Worm (Caenorhabditis elegans) whole organism, L1 larva: ENCODE data around the gene ptd-2.

Experiments used
- F16B12.6 ChIP-seq: fragments of 150-350 bp; optimal IDR thresholded peaks from 2 replicates; lab custom pipeline; 2014; ENCODE audit warnings: missing biosample characterization, missing genetic modification characterization
- alr-1 ChIP-seq: fragments of 200-800 bp; sonication (Bioruptor generic); optimal IDR thresholded peaks from 2 replicates; lab custom pipeline; 2018; ENCODE audit warnings: borderline replicate concordance, mild to moderate bottlenecking, missing genetic modification characterization, missing compliant biosample characterization
- blmp-1 ChIP-seq: fragments of 150-350 bp; optimal IDR thresholded peaks from 2 replicates; lab custom pipeline; 2014; ENCODE audit warnings: missing biosample characterization, missing genetic modification characterization
- ceh-8 ChIP-seq: fragments of 200-800 bp; sonication (Bioruptor generic); optimal IDR thresholded peaks from 2 replicates; lab custom pipeline; 2018; ENCODE audit warnings: mild to moderate bottlenecking, missing genetic modification characterization, moderate library complexity, missing compliant biosample characterization
- ceh-82 ChIP-seq, 3 experiments: fragments of 150-350 bp in 1 of 3; sonication (generic microtip) in 2 of 3; optimal IDR thresholded peaks; 2 replicates each; lab custom pipeline; 2014 to 2017; ENCODE audit warnings: missing biosample characterization in 3 of 3, missing genetic modification characterization in 3 of 3
- ces-1 ChIP-seq: fragments of 150-350 bp; optimal IDR thresholded peaks from 2 replicates; lab custom pipeline; 2014; ENCODE audit warnings: missing biosample characterization, missing genetic modification reagents, missing genetic modification characterization
- dpl-1 ChIP-seq, 3 experiments: fragments of 150-350 bp in 2 of 3; sonication (generic microtip) in 1 of 3; optimal IDR thresholded peaks; 2 replicates each; lab custom pipeline; 2014 to 2017; ENCODE audit warnings: missing biosample characterization in 3 of 3, missing genetic modification characterization in 3 of 3, missing genetic modification reagents in 3 of 3
- efl-1 ChIP-seq, 4 experiments: fragments of 150-350 bp; optimal IDR thresholded peaks in 3 of 4; peaks in 1 of 4; 1 replicate in 1 of 4; 2 replicates in 3 of 4; lab custom pipeline; 2014; ENCODE audit warnings: missing biosample characterization in 2 of 4, missing genetic modification characterization in 2 of 4, missing genetic modification reagents in 2 of 4
- egl-13 ChIP-seq: sonication (generic microtip); optimal IDR thresholded peaks from 2 replicates; lab custom pipeline; 2016; ENCODE audit warnings: missing genotype, missing genetic modification reagents, missing genetic modification characterization, missing compliant biosample characterization
- egl-27 ChIP-seq, 2 experiments: fragments of 150-350 bp in 1 of 2; sonication (generic microtip); optimal IDR thresholded peaks; 3 replicates each; lab custom pipeline; 2017 to 2018; ENCODE audit warnings: missing biosample characterization in 2 of 2, missing genetic modification characterization in 2 of 2, missing genetic modification reagents in 2 of 2
- elt-3 ChIP-seq, 6 experiments: fragments of 150-350 bp in 1 of 6; sonication (generic microtip); optimal IDR thresholded peaks; 2 replicates each; lab custom pipeline; 2017 to 2018; ENCODE audit warnings: missing biosample characterization in 6 of 6, missing genetic modification characterization in 6 of 6, inconsistent platforms in 1 of 6
- ets-5 ChIP-seq: fragments of 200-800 bp; sonication (Bioruptor generic); IDR thresholded peaks from 2 replicates; pipeline ENCODE4 v1.3.6; 2022; ENCODE audit warnings: missing genetic modification characterization, missing compliant biosample characterization
- fkh-10 ChIP-seq: sonication (generic microtip); optimal IDR thresholded peaks from 2 replicates; lab custom pipeline; 2017; ENCODE audit warnings: missing biosample characterization, missing genetic modification reagents, missing genetic modification characterization
- fkh-4 ChIP-seq: sonication (generic microtip); optimal IDR thresholded peaks from 2 replicates; lab custom pipeline; 2016; ENCODE audit warnings: missing compliant biosample characterization, missing genetic modification characterization, borderline replicate concordance
- fos-1 ChIP-seq: fragments of 150-350 bp; optimal IDR thresholded peaks from 2 replicates; lab custom pipeline; 2014; ENCODE audit warnings: missing biosample characterization, missing genetic modification characterization
- grh-1 ChIP-seq: fragments of 200-800 bp; sonication (Bioruptor generic); IDR thresholded peaks from 2 replicates; pipeline ENCODE4 v1.3.6; 2022; ENCODE audit warnings: missing genetic modification reagents, missing genetic modification characterization, missing compliant biosample characterization
- hlh-17 ChIP-seq: fragments of 200-800 bp; sonication (Bioruptor generic); optimal IDR thresholded peaks from 2 replicates; lab custom pipeline; 2018; ENCODE audit warnings: missing genetic modification characterization, mild to moderate bottlenecking, missing compliant biosample characterization, moderate library complexity, borderline replicate concordance
- hlh-4 ChIP-seq: sonication (generic microtip); optimal IDR thresholded peaks from 2 replicates; lab custom pipeline; 2016; ENCODE audit warnings: mild to moderate bottlenecking, missing genetic modification characterization, missing compliant biosample characterization
- irx-1 ChIP-seq: sonication (generic microtip); optimal IDR thresholded peaks from 2 replicates; lab custom pipeline; 2016; ENCODE audit warnings: missing genetic modification characterization, missing compliant biosample characterization
- isw-1 ChIP-seq: fragments of 200-800 bp; sonication (Bioruptor generic); IDR thresholded peaks from 2 replicates; pipeline ENCODE4 v1.3.6; 2022; ENCODE audit warnings: missing genetic modification characterization, missing compliant biosample characterization
- jun-1 ChIP-seq: fragments of 150-350 bp; optimal IDR thresholded peaks from 2 replicates; lab custom pipeline; 2014; ENCODE audit warnings: missing biosample characterization, missing genetic modification reagents, missing genetic modification characterization
- lin-13 ChIP-seq: fragments of 150-350 bp; optimal IDR thresholded peaks from 2 replicates; lab custom pipeline; 2014; ENCODE audit warnings: missing biosample characterization, missing genetic modification reagents, missing genetic modification characterization
- lin-14 ChIP-seq: fragments of 200-800 bp; sonication (Bioruptor generic); optimal IDR thresholded peaks from 2 replicates; lab custom pipeline; 2018; ENCODE audit warnings: mild to moderate bottlenecking, missing genetic modification characterization, moderate library complexity, missing compliant biosample characterization
- lin-15B ChIP-seq: fragments of 150-350 bp; sonication (generic microtip); optimal IDR thresholded peaks from 3 replicates; lab custom pipeline; 2014; ENCODE audit warnings: missing biosample characterization, missing genetic modification characterization
- lin-39 ChIP-seq: fragments of 150-350 bp; optimal IDR thresholded peaks from 2 replicates; lab custom pipeline; 2014; ENCODE audit warnings: missing biosample characterization, missing genetic modification reagents, missing genetic modification characterization
- lir-3 ChIP-seq: sonication (generic microtip); optimal IDR thresholded peaks from 2 replicates; lab custom pipeline; 2016; ENCODE audit warnings: mild to moderate bottlenecking, missing genetic modification characterization, moderate library complexity, missing compliant biosample characterization; ENCODE audit not compliant: poor library complexity
- lsy-2 ChIP-seq, 2 experiments: fragments of 150-350 bp; optimal IDR thresholded peaks; 2 replicates each; lab custom pipeline; 2014; ENCODE audit warnings: missing biosample characterization in 2 of 2, missing genetic modification characterization in 2 of 2
- mab-9 ChIP-seq: fragments of 200-800 bp; sonication (Bioruptor generic); IDR thresholded peaks from 2 replicates; pipeline ENCODE4 v1.3.6; 2022; ENCODE audit warnings: missing genetic modification reagents, missing genetic modification characterization, missing compliant biosample characterization
- mdl-1 ChIP-seq, 2 experiments: fragments of 150-350 bp; optimal IDR thresholded peaks; 2 replicates each; lab custom pipeline; 2014 to 2017; ENCODE audit warnings: missing biosample characterization in 2 of 2, missing genetic modification characterization in 2 of 2, inconsistent platforms in 1 of 2
- mef-2 ChIP-seq: fragments of 150-350 bp; optimal IDR thresholded peaks from 2 replicates; lab custom pipeline; 2014; ENCODE audit warnings: missing biosample characterization, missing genetic modification characterization
- mep-1 ChIP-seq: fragments of 150-350 bp; optimal IDR thresholded peaks from 2 replicates; lab custom pipeline; 2014; ENCODE audit warnings: missing biosample characterization, missing genetic modification characterization
- nhr-11 ChIP-seq: fragments of 150-350 bp; optimal IDR thresholded peaks from 2 replicates; lab custom pipeline; 2014; ENCODE audit warnings: missing biosample characterization, missing genetic modification characterization
- nhr-19 ChIP-seq: fragments of 200-800 bp; sonication (Bioruptor generic); conservative IDR thresholded peaks from 2 replicates; pipeline ENCODE4 v1.3.6; 2022; ENCODE audit warnings: missing genetic modification characterization, missing compliant biosample characterization
- nhr-20 ChIP-seq: sonication (generic microtip); optimal IDR thresholded peaks from 2 replicates; lab custom pipeline; 2016; ENCODE audit warnings: mild to moderate bottlenecking, missing genetic modification characterization, missing compliant biosample characterization
- nhr-237 ChIP-seq: fragments of 150-350 bp; optimal IDR thresholded peaks from 2 replicates; lab custom pipeline; 2014; ENCODE audit warnings: missing biosample characterization, missing genetic modification characterization
- nhr-47 ChIP-seq: sonication (generic microtip); optimal IDR thresholded peaks from 2 replicates; lab custom pipeline; 2016; ENCODE audit warnings: mild to moderate bottlenecking, missing genetic modification characterization, moderate library complexity, missing compliant biosample characterization
- nhr-71 ChIP-seq: sonication (generic microtip); optimal IDR thresholded peaks from 2 replicates; lab custom pipeline; 2016; ENCODE audit warnings: mild to moderate bottlenecking, missing genetic modification characterization, moderate library complexity, missing compliant biosample characterization
- nhr-76 ChIP-seq: sonication (generic microtip); optimal IDR thresholded peaks from 2 replicates; lab custom pipeline; 2017; ENCODE audit warnings: missing biosample characterization, missing genetic modification characterization
- nhr-77 ChIP-seq: fragments of 150-350 bp; optimal IDR thresholded peaks from 2 replicates; lab custom pipeline; 2014; ENCODE audit warnings: missing biosample characterization, missing genetic modification characterization
- nhr-84 ChIP-seq: sonication (generic microtip); optimal IDR thresholded peaks from 2 replicates; lab custom pipeline; 2017; ENCODE audit warnings: missing biosample characterization, missing genetic modification characterization
- nhr-85 ChIP-seq: sonication (generic microtip); peaks from one replicate; lab custom pipeline; 2016; ENCODE audit warnings: missing genetic modification characterization, inconsistent platforms, missing compliant biosample characterization
- skn-1 ChIP-seq: fragments of 150-350 bp; optimal IDR thresholded peaks from 2 replicates; lab custom pipeline; 2014; ENCODE audit warnings: missing biosample characterization, missing genetic modification characterization
- snpc-4 ChIP-seq: fragments of 150-350 bp; optimal IDR thresholded peaks from 2 replicates; lab custom pipeline; 2014; ENCODE audit warnings: missing biosample characterization, missing genetic modification characterization
- snu-23 ChIP-seq: sonication (generic microtip); optimal IDR thresholded peaks from 2 replicates; lab custom pipeline; 2016; ENCODE audit warnings: missing genetic modification characterization, missing compliant biosample characterization
- sptf-1 ChIP-seq: fragments of 150-350 bp; optimal IDR thresholded peaks from 2 replicates; lab custom pipeline; 2014; ENCODE audit warnings: missing biosample characterization, missing genetic modification characterization
- swsn-7 ChIP-seq: sonication (generic microtip); optimal IDR thresholded peaks from 2 replicates; lab custom pipeline; 2016; ENCODE audit warnings: missing genetic modification characterization, missing compliant biosample characterization
- tbx-2 ChIP-seq: sonication (generic microtip); optimal IDR thresholded peaks from 2 replicates; lab custom pipeline; 2016; ENCODE audit warnings: missing genetic modification characterization, missing compliant biosample characterization
- unc-130 ChIP-seq: fragments of 150-350 bp; optimal IDR thresholded peaks from 2 replicates; lab custom pipeline; 2017; ENCODE audit warnings: missing biosample characterization, missing genetic modification characterization, inconsistent platforms
- unc-30 ChIP-seq: sonication (generic microtip); optimal IDR thresholded peaks from 2 replicates; lab custom pipeline; 2017; ENCODE audit warnings: missing biosample characterization, missing genetic modification characterization
- unc-86 ChIP-seq: sonication (generic microtip); optimal IDR thresholded peaks from 2 replicates; lab custom pipeline; 2016; ENCODE audit warnings: missing genetic modification characterization, missing compliant biosample characterization
- unc-98 ChIP-seq: fragments of 200-800 bp; sonication (Bioruptor generic); IDR thresholded peaks from 2 replicates; pipeline ENCODE4 v1.3.6; 2022; ENCODE audit warnings: missing genetic modification characterization, missing compliant biosample characterization
- ztf-11 ChIP-seq, 2 experiments: sonication (generic microtip); optimal IDR thresholded peaks; 2 replicates each; lab custom pipeline; 2016 to 2017; ENCODE audit warnings: missing genetic modification characterization in 2 of 2, missing biosample characterization in 1 of 2, missing compliant biosample characterization in 1 of 2
- ztf-4 ChIP-seq: fragments of 150-350 bp; optimal IDR thresholded peaks from 2 replicates; lab custom pipeline; 2014; ENCODE audit warnings: missing biosample characterization, missing genetic modification characterization

The ptd-2 gene

ce11 chrV:9273587-9273986 is 23.6 kb downstream of the ptd-2 start:
- no peak for TF ChIP-seq lir-3
- no peak for TF ChIP-seq fkh-4 (tag; lab: Kevin White, UChicago)
- TF ChIP-seq unc-98, result no peak
- TF ChIP-seq mdl-1 (tag; optimal IDR thresholded peaks at IDR 0.05; lab: Kevin White, UChicago), result peak in 1 of 2 experiments; percentile 67
- TF ChIP-seq hlh-17 (GFP tag; lab: Kevin White, UChicago), result no peak
- TF ChIP-seq swsn-7 (tag; lab: Kevin White, UChicago), result peak; percentile 60
- TF ChIP-seq ets-5, result no peak
- peak; percentile 9 for TF ChIP-seq lin-13 (GFP tag; lab: Kevin White, UChicago)
- peak; percentile 48 to 70 for TF ChIP-seq efl-1 (optimal IDR thresholded peaks at IDR 0.05; lab: Kevin White, UChicago)
- TF ChIP-seq efl-1 (GFP tag; optimal IDR thresholded peaks at IDR 0.05 in 1 of 2; lab: Kevin White, UChicago), result peak; percentile 35 to 69
- TF ChIP-seq fos-1, result no peak
- TF ChIP-seq isw-1 (GFP tag; lab: Robert Waterston, UW), result peak; percentile 49
- no peak for TF ChIP-seq unc-130 (tag; lab: Kevin White, UChicago)
- peak; percentile 15 to 83 (median 66) for TF ChIP-seq ceh-82 (tag; optimal IDR thresholded peaks at IDR 0.05; lab: Kevin White, UChicago)
- no peak for TF ChIP-seq alr-1
- TF ChIP-seq nhr-11 (tag; lab: Kevin White, UChicago), result no peak
- no peak for TF ChIP-seq mab-9
- TF ChIP-seq mef-2 (tag; lab: Kevin White, UChicago), result no peak
- TF ChIP-seq lin-39 (tag; lab: Kevin White, UChicago), result no peak
- TF ChIP-seq unc-86, result peak; percentile 63
- no peak for TF ChIP-seq nhr-76 (tag; lab: Kevin White, UChicago)
- peak; percentile 67 for TF ChIP-seq nhr-19 (GFP tag; lab: Robert Waterston, UW)
- peak; percentile 60 for TF ChIP-seq snpc-4 (tag; lab: Kevin White, UChicago)
- peak in 1 of 6 experiments; percentile 48 for TF ChIP-seq elt-3 (tag; optimal IDR thresholded peaks at IDR 0.05; lab: Kevin White, UChicago)
- no peak for TF ChIP-seq unc-30
- TF ChIP-seq lin-15B (tag; lab: Kevin White, UChicago), result no peak
- TF ChIP-seq nhr-47, result peak; percentile 65
- no peak for TF ChIP-seq ztf-4 (tag; lab: Kevin White, UChicago)
- peak; percentile 61 for TF ChIP-seq jun-1
- TF ChIP-seq ceh-8 (GFP tag; lab: Kevin White, UChicago), result peak; percentile 22
- no peak for TF ChIP-seq nhr-237 (tag; lab: Kevin White, UChicago)
- TF ChIP-seq fkh-10 (GFP tag; lab: Kevin White, UChicago), result peak; percentile 58
- TF ChIP-seq blmp-1, result peak; percentile 4
- peak in 1 of 2 experiments; percentile 70 for TF ChIP-seq egl-27 (tag; optimal IDR thresholded peaks at IDR 0.05; lab: Kevin White, UChicago)
- peak; percentile 50 for TF ChIP-seq nhr-77 (tag; lab: Kevin White, UChicago)
- peak; percentile 69 for TF ChIP-seq nhr-85 (tag; lab: Kevin White, UChicago)
- TF ChIP-seq skn-1 (tag; lab: Kevin White, UChicago), result no peak
- TF ChIP-seq snu-23 (GFP tag; lab: Kevin White, UChicago), result peak; percentile 81
- no peak for TF ChIP-seq ztf-11 (tag; optimal IDR thresholded peaks at IDR 0.05; lab: Kevin White, UChicago)
- peak; percentile 16 for TF ChIP-seq egl-13 (tag; lab: Kevin White, UChicago)
- TF ChIP-seq nhr-84 (tag; lab: Kevin White, UChicago), result no peak
- TF ChIP-seq grh-1, result no peak
- no peak for TF ChIP-seq F16B12.6
- TF ChIP-seq nhr-71 (tag; lab: Kevin White, UChicago), result peak; percentile 88
- TF ChIP-seq lsy-2 (tag; optimal IDR thresholded peaks at IDR 0.05; lab: Kevin White, UChicago), result peak; percentile 41 to 74
- TF ChIP-seq nhr-20 (tag; lab: Kevin White, UChicago), result peak; percentile 81
- TF ChIP-seq irx-1, result peak; percentile 39
- TF ChIP-seq tbx-2 (tag; lab: Kevin White, UChicago), result peak; percentile 75
- peak in 1 of 3 experiments; percentile 30 for TF ChIP-seq dpl-1 (GFP tag; optimal IDR thresholded peaks at IDR 0.05; lab: Kevin White, UChicago)
- TF ChIP-seq hlh-4, result no peak
- TF ChIP-seq lin-14, result peak; percentile 98
- no peak for TF ChIP-seq ces-1
- no peak for TF ChIP-seq sptf-1 (tag; lab: Kevin White, UChicago)
- TF ChIP-seq mep-1 (tag; lab: Kevin White, UChicago), result peak; percentile 29
